Worm (Caenorhabditis elegans): ENCODE measurements around the gene skih-2.
A peak's percentile ranks its signal among the peaks of the same experiment; 100 is the strongest.

skih-2 gene

ce11 chrIV:11149454-11150163 lies 7.4 kb upstream of the skih-2 start, which contains the start of the genes F01G4.6 and pfd-1:
TSS of gene F01G4.6 (minus strand) at chrIV:11149504.
TSS of gene pfd-1 (plus strand) at chrIV:11150113.
- TF ChIP-seq C04F5.9 (tag; optimal IDR thresholded peaks at IDR 0.05), result peak; percentile 83
- peak; percentile 86 for TF ChIP-seq aly-2 (tag; optimal IDR thresholded peaks at IDR 0.05)
- peak; percentile 88 for TF ChIP-seq fos-1 (tag; optimal IDR thresholded peaks at IDR 0.05)
- TF ChIP-seq dsc-1 (tag; optimal IDR thresholded peaks at IDR 0.05), result peak; percentile 98
- peak; percentile 92 for TF ChIP-seq nhr-77 (tag; optimal IDR thresholded peaks at IDR 0.05)
- no peak for TF ChIP-seq sptf-1 (tag; optimal IDR thresholded peaks at IDR 0.05)
- TF ChIP-seq hlh-17 (GFP tag; optimal IDR thresholded peaks at IDR 0.05; ENCODE audit: borderline replicate concordance), result no peak
- TF ChIP-seq lin-13 (GFP tag; optimal IDR thresholded peaks at IDR 0.05), result peak; percentile 93
- TF ChIP-seq xbp-1 (tag; optimal IDR thresholded peaks at IDR 0.05), result peak; percentile 98
- peak; percentile 86 for TF ChIP-seq lin-15B (tag; optimal IDR thresholded peaks at IDR 0.05)
- peak; percentile 99 for TF ChIP-seq unc-130 (tag; optimal IDR thresholded peaks at IDR 0.05)
- peak; percentile 82 for TF ChIP-seq mab-9 (GFP tag; IDR thresholded peaks at IDR 0.05)
- TF ChIP-seq alr-1 (tag; optimal IDR thresholded peaks at IDR 0.05; ENCODE audit: borderline replicate concordance), result no peak
- TF ChIP-seq nhr-90 (tag; optimal IDR thresholded peaks at IDR 0.05; ENCODE audit: poor library complexity), result peak; percentile 92
- peak; percentile 84 for TF ChIP-seq grh-1 (GFP tag; IDR thresholded peaks at IDR 0.05)
- TF ChIP-seq ztf-11 (tag; optimal IDR thresholded peaks at IDR 0.05), result peak in 1 of 2 experiments; percentile 81
- TF ChIP-seq egl-13 (tag; optimal IDR thresholded peaks at IDR 0.05), result peak; percentile 89
- peak; percentile 92 for TF ChIP-seq mep-1 (tag; optimal IDR thresholded peaks at IDR 0.05)
- TF ChIP-seq jun-1 (tag; optimal IDR thresholded peaks at IDR 0.05), result peak; percentile 91
- TF ChIP-seq Y116A8C.19 (tag; optimal IDR thresholded peaks at IDR 0.05; ENCODE audit: borderline replicate concordance), result no peak
- peak; percentile 73 for TF ChIP-seq F16B12.6 (tag; optimal IDR thresholded peaks at IDR 0.05)
- TF ChIP-seq nhr-12 (tag; optimal IDR thresholded peaks at IDR 0.05), result no peak
- peak in 1 of 2 experiments; percentile 82 for TF ChIP-seq mdl-1 (tag; optimal IDR thresholded peaks at IDR 0.05)
- no peak for TF ChIP-seq unc-62 (GFP tag; optimal IDR thresholded peaks at IDR 0.05)
- TF ChIP-seq swsn-7 (tag; optimal IDR thresholded peaks at IDR 0.05), result peak; percentile 95
- peak; percentile 91 for TF ChIP-seq pax-3 (tag; optimal IDR thresholded peaks at IDR 0.05)
- no peak for TF ChIP-seq nhr-76 (tag; optimal IDR thresholded peaks at IDR 0.05)
- TF ChIP-seq nhr-85 (tag), result peak; percentile 96
- TF ChIP-seq elt-2 (tag; optimal IDR thresholded peaks at IDR 0.05), result peak; percentile 84
- TF ChIP-seq lin-14 (GFP tag; optimal IDR thresholded peaks at IDR 0.05), result peak; percentile 96
- TF ChIP-seq C34B4.2 (tag; optimal IDR thresholded peaks at IDR 0.05), result peak; percentile 53
- TF ChIP-seq isw-1 (GFP tag; IDR thresholded peaks at IDR 0.05), result peak; percentile 95
- TF ChIP-seq hlh-4 (tag; optimal IDR thresholded peaks at IDR 0.05), result no peak
- peak; percentile 58 for TF ChIP-seq lin-39 (tag; optimal IDR thresholded peaks at IDR 0.05)
- peak; percentile 99 for TF ChIP-seq lsy-2 (tag; optimal IDR thresholded peaks at IDR 0.05)
- TF ChIP-seq lin-35 (GFP tag; optimal IDR thresholded peaks at IDR 0.05), result peak; percentile 87 to 91
- peak; percentile 68 for TF ChIP-seq sox-4 (tag; optimal IDR thresholded peaks at IDR 0.05)
- peak; percentile 83 to 86 (median 86) for TF ChIP-seq dpl-1 (GFP tag; optimal IDR thresholded peaks at IDR 0.05)
- TF ChIP-seq ama-1 (optimal IDR thresholded peaks at IDR 0.05), result peak; percentile 46
- TF ChIP-seq egl-27 (tag; optimal IDR thresholded peaks at IDR 0.05), result no peak
- TF ChIP-seq zip-4 (GFP tag; optimal IDR thresholded peaks at IDR 0.05), result peak; percentile 83
- peak; percentile 84 for TF ChIP-seq lir-3 (tag; optimal IDR thresholded peaks at IDR 0.05; ENCODE audit: poor library complexity)
- peak; percentile 23 to 94 (median 83) for TF ChIP-seq elt-3 (tag; optimal IDR thresholded peaks at IDR 0.05)
- TF ChIP-seq ceh-63 (GFP tag; optimal IDR thresholded peaks at IDR 0.05), result no peak
- TF ChIP-seq nhr-47 (tag; optimal IDR thresholded peaks at IDR 0.05), result peak; percentile 96
- no peak; the same call in 1 of the 2 replicates for TF ChIP-seq unc-98 (GFP tag; IDR thresholded peaks at IDR 0.05)
- TF ChIP-seq nhr-84 (tag; optimal IDR thresholded peaks at IDR 0.05), result no peak
- TF ChIP-seq ceh-8 (GFP tag; optimal IDR thresholded peaks at IDR 0.05), result peak; percentile 88
- peak; percentile 83 for TF ChIP-seq vab-15 (tag; optimal IDR thresholded peaks at IDR 0.05)
- peak; percentile 97 for TF ChIP-seq nhr-20 (tag; optimal IDR thresholded peaks at IDR 0.05)

Data from whole organism, L1 larva.